Fruit fly (Drosophila melanogaster) whole organism, embryonic: ENCODE measurements around the gene kri.

Experiments used
- ATbp ChIP-seq: fragments of 200-800 bp; sonication (Bioruptor generic); optimal IDR thresholded peaks from 2 replicates; lab custom pipeline; 2017; ENCODE audit warnings: missing biosample characterization, mild to moderate bottlenecking, missing genetic modification characterization, missing genetic modification reagents
- Blimp-1 ChIP-seq: fragments of 200-800 bp; sonication (Bioruptor generic); optimal IDR thresholded peaks from 3 replicates; lab custom pipeline; 2018; ENCODE audit warnings: missing biosample characterization, missing genetic modification characterization, mild to moderate bottlenecking, moderate library complexity, missing genetic modification reagents
- CG14014 ChIP-seq: fragments of 200-800 bp; sonication (Bioruptor generic); IDR thresholded peaks from 2 replicates; pipeline ENCODE4 v1.3.6; 2022; ENCODE audit warnings: missing biosample characterization, missing genetic modification characterization
- CG14667 ChIP-seq: fragments of 200-800 bp; sonication (Bioruptor generic); IDR thresholded peaks from 2 replicates; pipeline ENCODE4 v1.3.6; 2022; ENCODE audit warnings: missing biosample characterization, missing genetic modification characterization
- CG15479 ChIP-seq: fragments of 200-800 bp; sonication (Bioruptor generic); optimal IDR thresholded peaks from 3 replicates; lab custom pipeline; 2019; ENCODE audit warnings: missing biosample characterization, mild to moderate bottlenecking, missing genetic modification characterization, moderate library complexity
- CG1602 ChIP-seq: fragments of 200-800 bp; sonication (Bioruptor generic); optimal IDR thresholded peaks from 3 replicates; lab custom pipeline; 2016; ENCODE audit warnings: missing biosample characterization, missing genetic modification characterization
- CG17328 ChIP-seq: fragments of 200-800 bp; sonication (Bioruptor generic); IDR thresholded peaks from 2 replicates; pipeline ENCODE4 v1.3.6; 2022; ENCODE audit warnings: missing biosample characterization, missing genetic modification characterization
- CG17912 ChIP-seq: fragments of 200-800 bp; sonication (Bioruptor generic); optimal IDR thresholded peaks from 2 replicates; lab custom pipeline; 2018; ENCODE audit warnings: missing biosample characterization, mild to moderate bottlenecking, missing genetic modification characterization
- CG1832 ChIP-seq: fragments of 200-800 bp; sonication (Bioruptor generic); optimal IDR thresholded peaks from 2 replicates; lab custom pipeline; 2017; ENCODE audit warnings: missing biosample characterization, mild to moderate bottlenecking, missing genetic modification characterization, inconsistent platforms
- CG18599 ChIP-seq: fragments of 200-800 bp; sonication (Bioruptor generic); optimal IDR thresholded peaks from 3 replicates; lab custom pipeline; 2017; ENCODE audit warnings: missing biosample characterization, missing genetic modification characterization, mild to moderate bottlenecking, moderate library complexity, missing genetic modification reagents
- CG5953 ChIP-seq: fragments of 200-800 bp; sonication (Bioruptor generic); IDR thresholded peaks from 2 replicates; pipeline ENCODE4 v1.3.6; 2022; ENCODE audit warnings: missing biosample characterization, missing genetic modification characterization
- CG6654 ChIP-seq: fragments of 200-800 bp; sonication (Bioruptor generic); optimal IDR thresholded peaks from 2 replicates; lab custom pipeline; 2017; ENCODE audit warnings: missing biosample characterization, mild to moderate bottlenecking, missing genetic modification characterization
- CG6791 ChIP-seq: fragments of 200-800 bp; sonication (Bioruptor generic); IDR thresholded peaks from 3 replicates; pipeline ENCODE4 v1.3.6; 2022; ENCODE audit warnings: missing biosample characterization, missing genetic modification characterization; ENCODE audit not compliant: partially characterized antibody
- CG7987 ChIP-seq: fragments of 200-800 bp; sonication (Bioruptor generic); optimal IDR thresholded peaks from 2 replicates; lab custom pipeline; 2018; ENCODE audit warnings: missing biosample characterization, mild to moderate bottlenecking, missing genetic modification characterization, moderate library complexity
- CG8281 ChIP-seq: fragments of 200-800 bp; sonication (Bioruptor generic); optimal IDR thresholded peaks from 2 replicates; lab custom pipeline; 2018; ENCODE audit warnings: missing biosample characterization, mild to moderate bottlenecking, missing genetic modification characterization, moderate library complexity
- CG8944 ChIP-seq: fragments of 200-800 bp; sonication (Bioruptor generic); optimal IDR thresholded peaks from 3 replicates; lab custom pipeline; 2016; ENCODE audit warnings: missing biosample characterization, missing genetic modification characterization
- CG9215 ChIP-seq: fragments of 200-800 bp; sonication (Bioruptor generic); IDR thresholded peaks from 2 replicates; pipeline ENCODE4 v1.3.6; 2022; ENCODE audit warnings: missing biosample characterization, missing genetic modification characterization
- Chrac-16 ChIP-seq: fragments of 200-800 bp; sonication (Bioruptor generic); optimal IDR thresholded peaks from 3 replicates; lab custom pipeline; 2016; ENCODE audit warnings: missing biosample characterization, missing genetic modification characterization
- Dll ChIP-seq: fragments of 200-800 bp; sonication (Bioruptor generic); IDR thresholded peaks from 4 replicates; pipeline ENCODE4 v1.3.6; 2022; ENCODE audit warnings: missing biosample characterization, missing genetic modification characterization; ENCODE audit not compliant: partially characterized antibody
- Gug ChIP-seq: fragments of 200-800 bp; sonication (Bioruptor generic); IDR thresholded peaks from 4 replicates; pipeline ENCODE4 v1.3.6; 2022; ENCODE audit warnings: missing biosample characterization, missing genetic modification characterization
- HHEX ChIP-seq: fragments of 200-800 bp; sonication (Bioruptor generic); optimal IDR thresholded peaks from 3 replicates; lab custom pipeline; 2017; ENCODE audit warnings: missing biosample characterization, mild to moderate bottlenecking, missing genetic modification characterization, missing genetic modification reagents
- Hey ChIP-seq: fragments of 200-800 bp; sonication (Bioruptor generic); optimal IDR thresholded peaks from 3 replicates; lab custom pipeline; 2018; ENCODE audit warnings: missing biosample characterization, mild to moderate bottlenecking, missing genetic modification characterization
- Jarid2 ChIP-seq: fragments of 200-800 bp; sonication (Bioruptor generic); optimal IDR thresholded peaks from 3 replicates; lab custom pipeline; 2017; ENCODE audit warnings: mild to moderate bottlenecking, missing biosample characterization, missing genetic modification reagents, missing genetic modification characterization
- NC2β ChIP-seq: fragments of 200-800 bp; sonication (Bioruptor generic); optimal IDR thresholded peaks from 2 replicates; lab custom pipeline; 2016; ENCODE audit warnings: missing biosample characterization, missing genetic modification characterization
- NFAT ChIP-seq: fragments of 200-800 bp; sonication (Bioruptor generic); IDR thresholded peaks from 2 replicates; pipeline ENCODE4 v1.3.6; 2022; ENCODE audit warnings: missing biosample characterization, missing genetic modification characterization
- Oli ChIP-seq: fragments of 200-800 bp; sonication (Bioruptor generic); optimal IDR thresholded peaks from 2 replicates; lab custom pipeline; 2018; ENCODE audit warnings: missing biosample characterization, mild to moderate bottlenecking, missing genetic modification characterization, moderate library complexity
- PHDP ChIP-seq: fragments of 200-800 bp; sonication (Bioruptor generic); optimal IDR thresholded peaks from 3 replicates; lab custom pipeline; 2018; ENCODE audit warnings: missing biosample characterization, mild to moderate bottlenecking, missing genetic modification characterization, moderate library complexity
- Ssrp ChIP-seq: fragments of 200-800 bp; sonication (Bioruptor generic); optimal IDR thresholded peaks from 2 replicates; lab custom pipeline; 2018; ENCODE audit warnings: missing biosample characterization, mild to moderate bottlenecking, missing genetic modification characterization, moderate library complexity
- ash1 ChIP-seq: fragments of 200-800 bp; sonication (Bioruptor generic); optimal IDR thresholded peaks from 2 replicates; lab custom pipeline; 2018; ENCODE audit warnings: missing biosample characterization, mild to moderate bottlenecking, missing genetic modification characterization
- bbx ChIP-seq: fragments of 200-800 bp; sonication (Bioruptor generic); IDR thresholded peaks from 2 replicates; pipeline ENCODE4 v1.3.6; 2022; ENCODE audit warnings: missing biosample characterization, missing genetic modification characterization; ENCODE audit not compliant: partially characterized antibody
- chinmo ChIP-seq: fragments of 200-800 bp; sonication (Bioruptor generic); IDR thresholded peaks from 4 replicates; pipeline ENCODE4 v1.3.6; 2022; ENCODE audit warnings: missing biosample characterization, missing genetic modification characterization; ENCODE audit not compliant: partially characterized antibody
- chm ChIP-seq: fragments of 200-800 bp; sonication (Bioruptor generic); IDR thresholded peaks from 2 replicates; pipeline ENCODE4 v1.3.6; 2022; ENCODE audit warnings: missing biosample characterization, missing genetic modification characterization
- chn ChIP-seq: fragments of 200-800 bp; sonication (Bioruptor generic); optimal IDR thresholded peaks from 2 replicates; lab custom pipeline; 2016; ENCODE audit warnings: missing biosample characterization, missing genetic modification characterization
- corto ChIP-seq: fragments of 200-800 bp; sonication (Bioruptor generic); optimal IDR thresholded peaks from 2 replicates; lab custom pipeline; 2016; ENCODE audit warnings: missing biosample characterization, mild to moderate bottlenecking, missing genetic modification characterization, moderate library complexity
- dan ChIP-seq: fragments of 200-800 bp; sonication (Bioruptor generic); IDR thresholded peaks from 2 replicates; pipeline ENCODE4 v1.3.6; 2022; ENCODE audit warnings: missing biosample characterization, missing genetic modification characterization
- ems ChIP-seq: fragments of 200-800 bp; sonication (Bioruptor generic); optimal IDR thresholded peaks from 3 replicates; lab custom pipeline; 2016; ENCODE audit warnings: missing biosample characterization, missing genetic modification characterization
- exex ChIP-seq: fragments of 200-800 bp; sonication (Bioruptor generic); optimal IDR thresholded peaks from 4 replicates; lab custom pipeline; 2018; ENCODE audit warnings: missing biosample characterization, mild to moderate bottlenecking, missing genetic modification characterization, moderate library complexity
- ftz-f1 ChIP-seq: fragments of 200-800 bp; sonication (Bioruptor generic); optimal IDR thresholded peaks from 2 replicates; lab custom pipeline; 2016; ENCODE audit warnings: missing biosample characterization, missing genetic modification characterization
- hkb ChIP-seq, 2 experiments: fragments of 200-800 bp in 1 of 2; fragments of >200 bp in 1 of 2; sonication (Bioruptor generic) in 1 of 2; IDR thresholded peaks in 1 of 2; optimal IDR thresholded peaks in 1 of 2; 2 replicates each; pipeline versions ENCODE4 v1.3.6 to Lab custom; 2017 to 2022; ENCODE audit warnings: missing biosample characterization in 1 of 2, missing genetic modification characterization in 1 of 2
- inv ChIP-seq: fragments of 200-800 bp; sonication (Bioruptor generic); IDR thresholded peaks from 2 replicates; pipeline ENCODE4 v1.3.6; 2022; ENCODE audit warnings: missing biosample characterization, missing genetic modification characterization; ENCODE audit not compliant: partially characterized antibody
- klu ChIP-seq: fragments of 200-800 bp; sonication (Bioruptor generic); IDR thresholded peaks from 2 replicates; pipeline ENCODE4 v1.3.6; 2022; ENCODE audit warnings: missing biosample characterization, missing genetic modification characterization
- luna ChIP-seq: fragments of 200-800 bp; sonication (Bioruptor generic); optimal IDR thresholded peaks from 2 replicates; lab custom pipeline; 2016; ENCODE audit warnings: missing biosample characterization, missing genetic modification characterization
- nerfin-1 ChIP-seq: fragments of 200-800 bp; sonication (Bioruptor generic); optimal IDR thresholded peaks from 3 replicates; lab custom pipeline; 2019; ENCODE audit warnings: missing biosample characterization, mild to moderate bottlenecking, missing genetic modification characterization, moderate library complexity
- oc ChIP-seq: fragments of 200-800 bp; sonication (Bioruptor generic); optimal IDR thresholded peaks from 2 replicates; lab custom pipeline; 2018; ENCODE audit warnings: missing biosample characterization, mild to moderate bottlenecking, missing genetic modification characterization, moderate library complexity
- pb ChIP-seq: fragments of 200-800 bp; sonication (Bioruptor generic); optimal IDR thresholded peaks from 3 replicates; lab custom pipeline; 2016; ENCODE audit warnings: missing biosample characterization, missing genetic modification characterization
- run ChIP-seq: fragments of 200-800 bp; sonication (Bioruptor generic); optimal IDR thresholded peaks from 3 replicates; lab custom pipeline; 2018; ENCODE audit warnings: missing biosample characterization, mild to moderate bottlenecking, missing genetic modification characterization
- sens-2 ChIP-seq: fragments of 200-800 bp; sonication (Bioruptor generic); IDR thresholded peaks from 2 replicates; pipeline ENCODE4 v1.3.6; 2022; ENCODE audit warnings: missing biosample characterization, missing genetic modification characterization
- zen2 ChIP-seq: fragments of 200-800 bp; sonication (Bioruptor generic); IDR thresholded peaks from 3 replicates; pipeline ENCODE4 v1.3.6; 2022; ENCODE audit warnings: missing biosample characterization, missing genetic modification characterization; ENCODE audit not compliant: partially characterized antibody

The kri gene

DNA sequence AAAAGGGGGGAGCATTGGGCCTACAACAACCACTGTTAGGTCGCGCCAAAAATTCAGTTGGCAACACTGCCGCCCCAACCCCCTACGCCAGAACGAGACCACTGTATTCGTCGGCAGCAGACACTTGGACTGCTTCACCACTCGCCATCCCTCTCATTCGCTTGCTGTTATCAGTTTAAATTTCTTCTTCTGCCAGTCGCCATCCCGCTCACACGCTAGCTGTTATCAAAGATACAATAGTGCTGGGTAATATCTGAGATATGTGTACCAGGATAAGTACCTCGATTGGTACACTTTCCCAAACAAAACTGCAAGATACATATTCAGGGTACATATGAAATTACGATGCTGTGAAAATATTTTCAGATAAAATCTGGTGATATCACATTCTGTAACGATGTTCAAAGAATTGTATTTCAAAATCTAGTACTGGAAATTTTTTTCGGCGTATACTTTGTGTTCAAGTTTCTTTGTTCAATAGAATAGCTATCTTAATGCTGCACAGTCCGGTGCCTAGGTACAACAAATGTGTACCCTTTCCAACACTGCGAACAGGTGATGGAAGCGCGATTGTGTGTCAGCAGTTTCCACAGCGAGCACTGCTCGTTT, 39.9 kb upstream of the kri start (continued):
- TF ChIP-seq luna (GFP tag; lab: Kevin White, UChicago) (peak; percentile 80), chm (GFP tag; lab: Robert Waterston, UW) (no peak), CG15479 (GFP tag; lab: Kevin White, UChicago) (no peak), HHEX (GFP tag; lab: Kevin White, UChicago) (peak; percentile 80), Dll (no peak), zen2 (GFP tag; lab: Robert Waterston, UW) (no peak), CG18599 (no peak), ash1 (GFP tag; lab: Kevin White, UChicago) (peak; percentile 70), ftz-f1 (GFP tag; lab: Kevin White, UChicago) (peak; percentile 16), CG17328 (GFP tag; lab: Robert Waterston, UW) (peak; percentile 62), CG1832 (GFP tag; lab: Kevin White, UChicago) (peak; percentile 98), corto (GFP tag; lab: Kevin White, UChicago) (peak; percentile 65), CG17912 (peak; percentile 55), exex (tag; lab: Kevin White, UChicago) (no peak), chinmo (GFP tag; lab: Robert Waterston, UW) (peak; percentile 58; the same call in 1 of the 4 replicates), CG14014 (GFP tag; lab: Robert Waterston, UW) (peak; percentile 68), CG14667 (GFP tag; lab: Robert Waterston, UW) (no peak; the same call in 1 of the 2 replicates), CG5953 (GFP tag; lab: Robert Waterston, UW) (peak; percentile 31; the same call in 1 of the 2 replicates), Hey (tag; lab: Kevin White, UChicago) (peak; percentile 22), CG8944 (GFP tag; lab: Kevin White, UChicago) (peak; percentile 77), NC2β (GFP tag; lab: Kevin White, UChicago) (peak; percentile 80), ems (GFP tag; lab: Kevin White, UChicago) (peak; percentile 76), klu (peak; percentile 69), Gug (GFP tag; lab: Robert Waterston, UW) (peak; percentile 62; the same call in 3 of the 4 replicates), NFAT (GFP tag; lab: Robert Waterston, UW) (peak; percentile 46; the same call in 1 of the 2 replicates), CG7987 (GFP tag; lab: Kevin White, UChicago) (peak; percentile 73), Chrac-16 (GFP tag; lab: Kevin White, UChicago) (peak; percentile 82), CG8281 (tag; lab: Kevin White, UChicago) (no peak), CG1602 (GFP tag; lab: Kevin White, UChicago) (peak; percentile 65), CG6654 (GFP tag; lab: Kevin White, UChicago) (peak; percentile 52), CG6791 (GFP tag; lab: Robert Waterston, UW) (peak; percentile 79), Ssrp (peak; percentile 82), Oli (tag; lab: Kevin White, UChicago) (peak; percentile 87), hkb (optimal IDR thresholded peaks at IDR 0.05; lab: Kevin White, UChicago) (no peak), hkb (GFP tag; IDR thresholded peaks at IDR 0.05; lab: Robert Waterston, UW) (peak; percentile 75), dan (GFP tag; lab: Robert Waterston, UW) (no peak), Jarid2 (no peak), CG9215 (GFP tag; lab: Robert Waterston, UW) (peak; percentile 98), nerfin-1 (tag; lab: Kevin White, UChicago) (peak; percentile 85), pb (GFP tag; lab: Kevin White, UChicago) (peak; percentile 68), Blimp-1 (no peak), bbx (peak; percentile 52), run (tag; lab: Kevin White, UChicago) (peak; percentile 53), oc (tag; lab: Kevin White, UChicago) (peak; percentile 64), PHDP (tag; lab: Kevin White, UChicago) (peak; percentile 91), sens-2 (GFP tag; lab: Robert Waterston, UW) (0 out of 2 replicates have a peak, but pooled peaks have one; percentile 29), inv (GFP tag; lab: Robert Waterston, UW) (no peak), ATbp (GFP tag; lab: Kevin White, UChicago) (no peak), chn (GFP tag; lab: Kevin White, UChicago) (peak; percentile 81)
